Worm (Caenorhabditis elegans): ENCODE results near the gene ZK809.8.

- TF ChIP-seq aha-1 (tag; optimal IDR thresholded peaks at IDR 0.05) (no peak), lin-39 (tag; optimal IDR thresholded peaks at IDR 0.05) (no peak), unc-62 (GFP tag; optimal IDR thresholded peaks at IDR 0.05) (no peak), lin-13 (GFP tag; optimal IDR thresholded peaks at IDR 0.05) (no peak), unc-130 (tag; optimal IDR thresholded peaks at IDR 0.05) (no peak), mdl-1 (tag; optimal IDR thresholded peaks at IDR 0.05) (no peak), pqm-1 (tag; optimal IDR thresholded peaks at IDR 0.05) (no peak), pag-3 (tag; optimal IDR thresholded peaks at IDR 0.05; ENCODE audit: borderline replicate concordance, insufficient read depth) (no peak), sptf-1 (tag; optimal IDR thresholded peaks at IDR 0.05) (no peak)
These were observed 46.8 kb upstream of the ZK809.8 start for ce11 chrIV:11695634-11696033.
